Worm (Caenorhabditis elegans) whole organism, midembryonic: ENCODE results near the gene abf-4.

Experiments used
- T22C8.4 ChIP-seq: fragments of 200-800 bp; sonication (Bioruptor generic); IDR thresholded peaks from 2 replicates; pipeline ENCODE4 v1.3.6; 2022; ENCODE audit warnings: missing genetic modification characterization, missing compliant biosample characterization
- cog-1 ChIP-seq: sonication (generic microtip); optimal IDR thresholded peaks from 2 replicates; lab custom pipeline; 2016; ENCODE audit warnings: missing genetic modification characterization, missing compliant biosample characterization
- flt-1 ChIP-seq: fragments of 200-800 bp; sonication (Bioruptor generic); IDR thresholded peaks from 2 replicates; pipeline ENCODE4 v1.3.6; 2022; ENCODE audit warnings: missing genetic modification characterization, missing compliant biosample characterization
- klf-2 ChIP-seq: fragments of 200-800 bp; sonication (Bioruptor generic); conservative IDR thresholded peaks from 2 replicates; pipeline ENCODE4 v1.3.6; 2022; ENCODE audit warnings: missing genetic modification reagents, missing genetic modification characterization, missing compliant biosample characterization
- med-1 ChIP-seq: sonication (generic microtip); optimal IDR thresholded peaks from 2 replicates; lab custom pipeline; 2017; ENCODE audit warnings: missing genetic modification characterization, mild to moderate bottlenecking, missing compliant biosample characterization, antibody characterized with exemption, missing genetic modification reagents; ENCODE audit not compliant: insufficient read depth
- ref-1 ChIP-seq: fragments of 200-800 bp; sonication (Bioruptor generic); conservative IDR thresholded peaks from 2 replicates; pipeline ENCODE4 v1.3.6; 2022; ENCODE audit warnings: missing genetic modification reagents, missing genetic modification characterization, missing compliant biosample characterization
- tab-1 ChIP-seq: fragments of 200-800 bp; sonication (Bioruptor generic); IDR thresholded peaks from 2 replicates; pipeline ENCODE4 v1.3.6; 2022; ENCODE audit warnings: missing genetic modification characterization, missing compliant biosample characterization
- ztf-23 ChIP-seq: fragments of 200-800 bp; sonication (Bioruptor generic); IDR thresholded peaks from 2 replicates; pipeline ENCODE4 v1.3.6; 2022; ENCODE audit warnings: missing genetic modification reagents, missing genetic modification characterization, missing compliant biosample characterization
- ztf-29 ChIP-seq: fragments of 200-800 bp; sonication (Bioruptor generic); IDR thresholded peaks from 2 replicates; pipeline ENCODE4 v1.3.6; 2022; ENCODE audit warnings: missing genetic modification reagents, missing genetic modification characterization, missing compliant biosample characterization

Gene abf-4

DNA sequence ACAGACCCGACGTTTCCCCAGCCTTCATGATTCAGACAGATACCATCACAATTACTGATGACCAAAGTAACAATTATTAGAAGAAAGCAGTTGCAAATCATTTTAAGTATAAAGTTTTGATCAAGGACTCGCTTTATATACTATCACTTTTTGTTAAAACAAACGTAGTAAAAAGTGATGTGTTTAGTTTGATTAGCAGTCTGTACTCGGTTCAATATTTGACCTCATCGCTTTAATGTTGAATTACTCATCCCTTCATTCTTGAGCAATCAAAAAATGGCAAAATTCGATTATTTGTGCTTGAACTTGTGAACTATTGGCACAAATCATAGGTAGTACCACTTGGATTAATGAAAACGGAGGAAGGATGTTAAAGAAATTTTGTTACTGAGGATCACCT is at the start of gene abf-4:
abf-4 (minus strand) TSS at position 101 of the 400 bp plus-strand sequence.
- TF ChIP-seq ref-1 (no peak), ztf-23 (GFP tag; lab: Robert Waterston, UW) (no peak), T22C8.4 (GFP tag; lab: Robert Waterston, UW) (no peak), ztf-29 (no peak), med-1 (GFP tag; lab: Kevin White, UChicago) (no peak), flt-1 (GFP tag; lab: Robert Waterston, UW) (no peak), tab-1 (no peak), cog-1 (tag; lab: Kevin White, UChicago) (no peak), klf-2 (GFP tag; lab: Robert Waterston, UW) (no peak)

DNA sequence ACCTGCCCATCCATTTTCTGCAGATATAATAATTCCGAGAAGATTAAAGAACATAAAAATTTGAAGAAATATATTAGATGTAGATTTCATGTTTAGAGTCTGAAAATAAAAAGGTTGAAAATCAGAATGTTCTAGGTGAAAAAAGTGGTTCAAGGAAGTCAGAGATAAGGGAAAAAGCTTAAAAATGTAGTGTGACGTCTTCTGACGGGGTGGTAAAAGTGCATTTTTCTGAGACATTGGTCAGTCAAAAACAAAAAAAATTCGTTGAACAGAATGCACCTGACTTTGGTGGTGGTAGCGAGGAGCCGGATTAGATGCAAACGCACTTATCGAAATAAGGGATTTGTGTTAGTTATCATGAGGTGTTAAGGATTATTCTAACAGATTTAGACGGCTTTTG is 48.4 kb upstream of the abf-4 start, which contains the start of gene F46B3.23:
F46B3.23 (minus strand) TSS at position 101 of the 400 bp plus-strand sequence.
- TF ChIP-seq ztf-23 (GFP tag; lab: Robert Waterston, UW) (no peak), flt-1 (GFP tag; lab: Robert Waterston, UW) (no peak), ref-1 (no peak), ztf-29 (no peak), cog-1 (tag; lab: Kevin White, UChicago) (no peak), med-1 (GFP tag; lab: Kevin White, UChicago) (no peak)

DNA sequence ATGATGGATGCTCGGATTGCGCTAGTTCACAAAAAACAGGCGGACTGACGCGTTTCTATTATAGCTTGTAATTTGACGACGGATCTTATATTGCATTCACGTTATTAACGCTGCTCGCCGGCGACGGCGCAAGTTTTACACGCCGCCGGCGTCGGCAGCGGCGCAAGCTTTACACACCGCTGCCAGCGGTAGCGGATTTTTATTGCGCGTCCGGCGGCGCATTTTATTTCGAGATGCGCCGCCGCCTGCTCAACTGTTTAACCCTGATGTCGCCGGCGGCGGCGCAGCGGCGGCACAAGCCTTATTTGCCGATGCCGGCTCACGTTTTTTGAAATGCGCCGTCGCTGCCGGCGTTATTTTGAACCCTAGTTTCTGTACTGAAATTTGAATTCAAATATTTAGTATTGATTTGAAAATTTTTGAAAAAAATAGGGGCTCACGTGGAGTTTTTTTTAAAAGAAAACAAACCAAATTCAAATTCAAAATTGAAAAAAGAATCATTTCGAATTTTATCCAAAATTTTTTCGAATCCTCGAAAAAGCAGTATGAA is 46.5 kb upstream of the abf-4 start, which contains the start of gene ttr-57:
ttr-57 (plus strand) TSS at position 500 of the 550 bp plus-strand sequence.
- TF ChIP-seq klf-2 (GFP tag; lab: Robert Waterston, UW) = no peak
- no peak for TF ChIP-seq flt-1 (GFP tag; lab: Robert Waterston, UW)
- no peak for TF ChIP-seq med-1 (GFP tag; lab: Kevin White, UChicago)
- no peak for TF ChIP-seq ztf-23 (GFP tag; lab: Robert Waterston, UW)
- TF ChIP-seq ref-1 = no peak

DNA sequence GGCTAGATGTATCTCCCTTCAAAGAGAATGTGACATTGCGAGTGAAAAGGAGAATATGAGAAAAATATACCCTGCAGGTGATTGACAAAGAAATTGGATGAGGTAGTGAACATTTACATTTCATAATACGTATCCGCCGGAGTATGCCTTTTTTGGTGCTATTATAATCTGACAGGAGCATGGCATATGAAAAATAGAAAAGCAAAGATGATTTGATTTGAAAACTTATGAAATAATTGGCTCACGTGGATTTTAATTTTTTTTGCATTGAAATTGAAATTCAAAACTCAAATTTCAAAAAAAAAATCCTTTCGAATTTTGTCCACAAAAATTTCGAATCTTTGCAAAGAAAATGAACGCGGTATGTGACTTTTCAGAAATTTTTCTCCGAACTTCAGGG is 44.8 kb upstream of the abf-4 start, which contains the start of gene ttr-11:
ttr-11 (plus strand) TSS at position 301 of the 400 bp plus-strand sequence.
- TF ChIP-seq T22C8.4 (GFP tag; lab: Robert Waterston, UW) (no peak), flt-1 (GFP tag; lab: Robert Waterston, UW) (no peak), med-1 (GFP tag; lab: Kevin White, UChicago) (no peak), ztf-23 (GFP tag; lab: Robert Waterston, UW) (no peak), ref-1 (no peak), tab-1 (no peak), klf-2 (GFP tag; lab: Robert Waterston, UW) (no peak), ztf-29 (no peak), cog-1 (tag; lab: Kevin White, UChicago) (no peak)

DNA sequence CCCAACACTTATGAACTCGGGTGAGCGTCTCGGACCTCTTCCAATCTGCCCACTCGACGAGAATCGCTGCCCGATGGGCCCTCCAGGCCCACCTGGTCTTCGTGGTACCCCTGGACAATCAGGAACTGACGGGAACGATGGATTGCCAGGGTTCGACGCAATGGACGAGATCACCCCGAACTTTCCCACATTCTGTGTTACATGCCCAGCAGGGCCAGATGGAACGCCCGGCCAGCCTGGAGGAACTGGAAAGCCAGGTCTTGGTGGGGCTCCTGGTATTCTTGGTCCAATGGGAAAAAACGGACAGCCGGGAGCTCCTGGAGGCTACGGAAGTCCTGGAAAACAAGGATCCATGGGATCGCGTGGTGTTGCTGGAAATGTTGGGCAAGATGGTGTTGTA is 42.5 kb upstream of the abf-4 start:
- no peak for TF ChIP-seq ztf-29
- TF ChIP-seq tab-1 = no peak
- TF ChIP-seq flt-1 (GFP tag; lab: Robert Waterston, UW) = no peak
- no peak for TF ChIP-seq klf-2 (GFP tag; lab: Robert Waterston, UW)
- TF ChIP-seq med-1 (GFP tag; lab: Kevin White, UChicago) = no peak
- no peak for TF ChIP-seq ref-1
- no peak for TF ChIP-seq cog-1 (tag; lab: Kevin White, UChicago)
- no peak for TF ChIP-seq T22C8.4 (GFP tag; lab: Robert Waterston, UW)
- TF ChIP-seq ztf-23 (GFP tag; lab: Robert Waterston, UW) = no peak

DNA sequence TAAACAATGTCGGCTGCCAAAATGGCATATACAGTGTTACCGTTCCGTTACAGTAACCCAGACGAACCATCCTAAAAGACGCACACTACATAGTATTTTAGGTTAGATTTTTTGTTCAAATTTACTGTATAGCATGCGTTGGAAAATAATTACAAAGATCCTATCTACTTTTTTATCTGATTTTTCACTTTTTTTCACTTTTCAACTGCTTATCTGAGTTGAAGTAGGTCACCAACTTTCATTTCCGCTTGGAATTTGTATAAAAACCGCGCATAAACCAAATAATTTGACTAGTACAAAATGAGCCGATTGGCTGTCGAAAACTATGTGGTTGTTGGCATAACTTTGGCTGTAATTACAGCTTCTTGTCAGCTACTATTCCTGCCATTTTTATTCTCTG is 41.6 kb upstream of the abf-4 start, which contains the start of gene col-163:
col-163 (plus strand) TSS at position 301 of the 400 bp plus-strand sequence.
- TF ChIP-seq klf-2 (GFP tag; lab: Robert Waterston, UW) (no peak), cog-1 (tag; lab: Kevin White, UChicago) (no peak), ref-1 (no peak), med-1 (GFP tag; lab: Kevin White, UChicago) (no peak), ztf-23 (GFP tag; lab: Robert Waterston, UW) (no peak), ztf-29 (no peak), flt-1 (GFP tag; lab: Robert Waterston, UW) (no peak), T22C8.4 (GFP tag; lab: Robert Waterston, UW) (no peak), tab-1 (no peak)

DNA sequence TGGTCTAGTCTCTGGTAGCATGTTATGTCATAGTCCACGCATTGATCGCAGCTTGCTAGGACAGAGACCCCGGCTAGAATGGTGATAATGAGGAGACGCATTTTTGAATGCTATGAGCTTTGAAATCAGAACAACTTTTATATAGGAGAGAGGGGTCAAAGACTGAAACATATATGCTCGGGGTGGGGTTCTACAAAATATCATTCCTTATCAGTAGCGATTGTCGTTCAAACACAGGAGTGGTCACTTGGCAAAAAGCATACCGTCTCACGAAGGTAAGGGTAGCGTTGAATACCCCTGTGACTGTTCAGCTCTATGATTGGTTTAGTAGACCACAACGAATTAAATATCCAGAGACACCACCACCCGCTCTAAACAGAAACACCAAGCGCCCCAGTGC is 38.9 kb upstream of the abf-4 start, which contains the start of gene F46B3.1:
F46B3.1 (minus strand) TSS at position 101 of the 400 bp plus-strand sequence.
- TF ChIP-seq ztf-23 (GFP tag; lab: Robert Waterston, UW) (no peak), flt-1 (GFP tag; lab: Robert Waterston, UW) (no peak), ztf-29 (no peak), cog-1 (tag; lab: Kevin White, UChicago) (no peak), T22C8.4 (GFP tag; lab: Robert Waterston, UW) (no peak), ref-1 (no peak), tab-1 (no peak), klf-2 (GFP tag; lab: Robert Waterston, UW) (no peak), med-1 (GFP tag; lab: Kevin White, UChicago) (no peak)

DNA sequence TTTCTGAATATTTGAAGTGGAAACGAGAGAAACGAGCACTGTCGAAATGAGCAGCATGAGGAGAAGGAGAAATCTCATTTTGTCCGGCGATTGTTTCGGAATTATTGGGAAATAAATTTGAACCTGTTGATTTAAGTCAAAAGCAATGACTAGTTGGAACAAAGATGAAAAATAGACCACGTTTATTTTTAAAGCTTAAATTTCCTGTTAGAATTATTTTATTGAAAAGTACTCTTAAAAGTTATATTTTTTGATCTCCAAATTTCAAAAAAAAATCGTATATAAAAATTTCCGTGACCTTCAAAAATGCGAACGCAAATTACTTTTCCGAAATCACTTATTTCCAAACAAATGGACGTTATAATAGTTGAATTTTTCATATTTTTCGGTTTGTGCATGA is 37.5 kb upstream of the abf-4 start, which contains the start of gene F26F2.11:
F26F2.11 (minus strand) TSS at position 101 of the 400 bp plus-strand sequence.
- no peak for TF ChIP-seq ztf-23 (GFP tag; lab: Robert Waterston, UW)
- TF ChIP-seq cog-1 (tag; lab: Kevin White, UChicago) = no peak
- TF ChIP-seq ref-1 = no peak
- no peak for TF ChIP-seq klf-2 (GFP tag; lab: Robert Waterston, UW)
- no peak for TF ChIP-seq med-1 (GFP tag; lab: Kevin White, UChicago)
- TF ChIP-seq ztf-29 = no peak
- TF ChIP-seq tab-1 = no peak
- no peak for TF ChIP-seq flt-1 (GFP tag; lab: Robert Waterston, UW)
- no peak for TF ChIP-seq T22C8.4 (GFP tag; lab: Robert Waterston, UW)

DNA sequence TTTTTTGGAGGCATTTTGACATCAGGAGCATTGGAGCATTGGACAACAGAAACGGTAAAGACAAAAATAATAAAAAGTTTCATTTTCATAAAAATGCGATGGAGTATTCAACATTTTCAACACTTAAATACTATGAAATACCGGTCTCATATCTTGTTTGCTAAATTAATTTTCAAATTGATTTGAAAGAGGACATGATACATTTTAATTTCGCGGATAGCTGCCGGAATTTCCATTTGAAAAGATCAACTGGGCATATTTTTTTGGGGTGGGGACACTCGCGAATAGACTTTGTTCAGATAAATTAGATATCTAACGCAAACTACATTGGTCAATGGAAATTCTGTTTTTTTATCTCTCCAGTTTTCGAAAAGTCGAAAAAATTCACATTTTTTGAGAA is 36.6 kb upstream of the abf-4 start, which contains the start of gene F26F2.10:
F26F2.10 (minus strand) TSS at position 101 of the 400 bp plus-strand sequence.
- TF ChIP-seq T22C8.4 (GFP tag; lab: Robert Waterston, UW) = no peak
- TF ChIP-seq med-1 (GFP tag; lab: Kevin White, UChicago) = no peak
- no peak for TF ChIP-seq ztf-23 (GFP tag; lab: Robert Waterston, UW)
- TF ChIP-seq cog-1 (tag; lab: Kevin White, UChicago) = no peak
- TF ChIP-seq klf-2 (GFP tag; lab: Robert Waterston, UW) = no peak
- no peak for TF ChIP-seq ref-1
- no peak for TF ChIP-seq flt-1 (GFP tag; lab: Robert Waterston, UW)
- TF ChIP-seq ztf-29 = no peak
- TF ChIP-seq tab-1 = no peak
